Worm (Caenorhabditis elegans): ENCODE results near the gene F35H10.3.

- TF ChIP-seq tbx-2 (tag; optimal IDR thresholded peaks at IDR 0.05) (no peak), ama-1 (optimal IDR thresholded peaks at IDR 0.05) (no peak), madf-2 (tag; optimal IDR thresholded peaks at IDR 0.05) (no peak), nfya-1 (tag; optimal IDR thresholded peaks at IDR 0.05) (no peak), pag-3 (tag; optimal IDR thresholded peaks at IDR 0.05; ENCODE audit: borderline replicate concordance) (no peak), C38D4.7 (GFP tag; optimal IDR thresholded peaks at IDR 0.05) (no peak), pqm-1 (tag; optimal IDR thresholded peaks at IDR 0.05) (no peak), K09A11.1 (tag; optimal IDR thresholded peaks at IDR 0.05; ENCODE audit: insufficient read depth) (no peak), nhr-11 (tag; optimal IDR thresholded peaks at IDR 0.05) (no peak)
Measured at ce11 chrIV:8325667-8326066, at the start of gene F35H10.3.

All from whole organism, late embryonic.